Fruit fly (Drosophila melanogaster) whole organism, adult: ENCODE measurements around the gene CG7810.

ENCODE experiments used
- CG12768 ChIP-seq: fragments of 200-800 bp; sonication (Bioruptor generic); optimal IDR thresholded peaks from 2 replicates; lab custom pipeline; 2017; ENCODE audit warnings: missing biosample characterization, missing genetic modification characterization, mild to moderate bottlenecking, moderate library complexity, missing genetic modification reagents
- CG7045 ChIP-seq: fragments of 200-800 bp; sonication (Bioruptor generic); optimal IDR thresholded peaks from 2 replicates; lab custom pipeline; 2017; ENCODE audit warnings: missing biosample characterization, mild to moderate bottlenecking, missing genetic modification characterization
- CG7101 ChIP-seq: fragments of 200-800 bp; sonication (Bioruptor generic); optimal IDR thresholded peaks from 2 replicates; lab custom pipeline; 2018; ENCODE audit warnings: missing biosample characterization, mild to moderate bottlenecking, missing genetic modification characterization, moderate library complexity
- Clk ChIP-seq: fragments of 200-800 bp; sonication (Bioruptor generic); optimal IDR thresholded peaks from 2 replicates; lab custom pipeline; 2017; ENCODE audit warnings: missing biosample characterization, missing genetic modification characterization
- Hr96 ChIP-seq: fragments of 200-800 bp; sonication (Bioruptor generic); optimal IDR thresholded peaks from 2 replicates; lab custom pipeline; 2016; ENCODE audit warnings: missing biosample characterization, missing genetic modification characterization
- bab1 ChIP-seq: fragments of 200-800 bp; sonication (Bioruptor generic); optimal IDR thresholded peaks from 3 replicates; lab custom pipeline; 2019; ENCODE audit warnings: missing biosample characterization, mild to moderate bottlenecking, missing genetic modification characterization, moderate library complexity
- ovo ChIP-seq: fragments of 200-800 bp; sonication (Bioruptor generic); optimal IDR thresholded peaks from 2 replicates; lab custom pipeline; 2016; ENCODE audit warnings: missing biosample characterization, missing genetic modification characterization
- pad ChIP-seq: fragments of 200-800 bp; sonication (Bioruptor generic); optimal IDR thresholded peaks from 3 replicates; lab custom pipeline; 2017; ENCODE audit warnings: missing biosample characterization, missing genetic modification characterization, mild to moderate bottlenecking, moderate library complexity, missing genetic modification reagents
- tj ChIP-seq: fragments of 200-800 bp; sonication (Bioruptor generic); optimal IDR thresholded peaks from 3 replicates; lab custom pipeline; 2017; ENCODE audit warnings: missing biosample characterization, mild to moderate bottlenecking, missing genetic modification characterization, moderate library complexity
- toe ChIP-seq: fragments of 200-800 bp; sonication (Bioruptor generic); optimal IDR thresholded peaks from 2 replicates; lab custom pipeline; 2016; ENCODE audit warnings: missing biosample characterization, missing genetic modification characterization

DNA sequence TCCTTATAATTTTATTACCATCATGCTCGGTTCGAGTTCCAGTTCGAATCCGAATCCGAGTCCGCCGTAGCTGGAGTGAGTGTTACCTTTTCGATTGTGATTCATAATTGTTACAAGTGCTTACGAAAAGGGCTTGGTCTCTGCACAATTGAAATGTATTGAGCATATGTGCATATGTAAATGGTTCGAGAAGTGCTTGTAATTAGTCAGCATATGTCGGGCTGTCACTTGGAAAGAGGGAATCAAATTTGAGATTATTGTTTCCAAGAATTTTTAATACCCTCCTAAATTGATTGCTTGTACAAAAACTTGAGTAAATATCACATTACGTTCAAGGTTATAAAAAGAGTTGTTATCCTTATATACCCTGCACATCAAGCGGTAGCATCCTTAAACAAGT, 17.5 kb downstream of the CG7810 start:
- TF ChIP-seq CG12768 (GFP tag; lab: Kevin White, UChicago) (no peak), tj (GFP tag; lab: Kevin White, UChicago) (no peak), pad (no peak), CG7045 (no peak), CG7101 (no peak), toe (GFP tag; lab: Kevin White, UChicago) (no peak), bab1 (GFP tag; lab: Kevin White, UChicago) (no peak), Hr96 (GFP tag; lab: Kevin White, UChicago) (no peak), ovo (GFP tag; lab: Kevin White, UChicago) (no peak), Clk (GFP tag; lab: Kevin White, UChicago) (no peak)
